Worm (Caenorhabditis elegans): ENCODE results near the gene F13E9.13.

ce11 chrIV:10874527-10874926 is 6.8 kb upstream of the F13E9.13 start, which contains the start of gene F13E9.12:
- TF ChIP-seq ces-1 (GFP tag; optimal IDR thresholded peaks at IDR 0.05) (no peak), nhr-11 (tag; optimal IDR thresholded peaks at IDR 0.05) (no peak), ama-1 (optimal IDR thresholded peaks at IDR 0.05) (no peak), sptf-1 (tag; optimal IDR thresholded peaks at IDR 0.05) (no peak)
